Worm (Caenorhabditis elegans): ENCODE data around the gene ppk-3.

The ppk-3 gene

ce11 chrX:13021446-13021845, 46.0 kb upstream of the ppk-3 start (continued):
- TF ChIP-seq B0261.1 (tag; optimal IDR thresholded peaks at IDR 0.05) (no peak), ceh-91 (GFP tag; IDR thresholded peaks at IDR 0.05) (no peak), rec-8 (tag; optimal IDR thresholded peaks at IDR 0.05) (no peak)

DNA sequence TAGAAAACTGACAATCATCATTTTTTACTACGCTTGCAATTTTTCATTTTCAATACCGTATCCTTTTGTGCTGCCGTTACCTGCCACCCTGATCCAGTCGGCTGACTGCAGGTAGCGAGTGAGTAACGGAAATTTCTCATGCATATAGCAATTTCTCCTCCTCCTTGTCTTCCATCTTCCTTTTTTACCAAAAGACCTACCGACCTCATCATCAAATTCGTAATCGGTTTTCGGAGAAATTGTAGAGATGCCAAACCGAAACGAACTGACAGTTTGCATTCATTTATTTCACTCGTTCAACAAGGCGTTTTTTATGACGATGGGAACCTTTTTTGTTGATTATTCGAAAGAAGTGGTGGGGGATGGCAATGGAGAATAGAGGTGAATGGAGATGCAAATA, 40.8 kb upstream of the ppk-3 start:
- TF ChIP-seq aptf-3 (GFP tag; IDR thresholded peaks at IDR 0.05) (no peak), dpl-1 (GFP tag; optimal IDR thresholded peaks at IDR 0.05) (no peak), F49E8.2 (tag; optimal IDR thresholded peaks at IDR 0.05; ENCODE audit: insufficient read depth) (no peak), Y95B8A.8 (GFP tag; IDR thresholded peaks at IDR 0.05) (no peak), nfya-2 (GFP tag; IDR thresholded peaks at IDR 0.05) (no peak), egl-18 (GFP tag; IDR thresholded peaks at IDR 0.05) (no peak), attf-6 (GFP tag; IDR thresholded peaks at IDR 0.05) (no peak), lin-35 (GFP tag; optimal IDR thresholded peaks at IDR 0.05) (no peak), F33H1.4 (GFP tag; IDR thresholded peaks at IDR 0.05) (no peak), rec-8 (tag; optimal IDR thresholded peaks at IDR 0.05) (no peak)

- TF ChIP-seq T07F8.4 (tag; optimal IDR thresholded peaks at IDR 0.05) (no peak), let-526 (GFP tag; IDR thresholded peaks at IDR 0.05) (no peak), nfyb-1 (GFP tag; IDR thresholded peaks at IDR 0.05) (no peak), mes-4 (tag; optimal IDR thresholded peaks at IDR 0.05) (no peak), Y53G8AR.9 (GFP tag; conservative IDR thresholded peaks at IDR 0.05) (no peak), ceh-91 (GFP tag; IDR thresholded peaks at IDR 0.05) (no peak), rcor-1 (GFP tag; IDR thresholded peaks at IDR 0.05) (no peak), lsy-27 (tag; optimal IDR thresholded peaks at IDR 0.05; ENCODE audit: borderline replicate concordance, insufficient read depth) (no peak), ceh-79 (tag; optimal IDR thresholded peaks at IDR 0.05) (no peak), hlh-12 (tag; optimal IDR thresholded peaks at IDR 0.05) (no peak), let-607 (tag; optimal IDR thresholded peaks at IDR 0.05) (no peak), F49E8.2 (tag; optimal IDR thresholded peaks at IDR 0.05; ENCODE audit: insufficient read depth) (no peak), tlf-1 (GFP tag; optimal IDR thresholded peaks at IDR 0.05) (no peak), B0261.1 (tag; optimal IDR thresholded peaks at IDR 0.05) (no peak)
Measured at ce11 chrX:13014341-13014740, 38.9 kb upstream of the ppk-3 start.

DNA sequence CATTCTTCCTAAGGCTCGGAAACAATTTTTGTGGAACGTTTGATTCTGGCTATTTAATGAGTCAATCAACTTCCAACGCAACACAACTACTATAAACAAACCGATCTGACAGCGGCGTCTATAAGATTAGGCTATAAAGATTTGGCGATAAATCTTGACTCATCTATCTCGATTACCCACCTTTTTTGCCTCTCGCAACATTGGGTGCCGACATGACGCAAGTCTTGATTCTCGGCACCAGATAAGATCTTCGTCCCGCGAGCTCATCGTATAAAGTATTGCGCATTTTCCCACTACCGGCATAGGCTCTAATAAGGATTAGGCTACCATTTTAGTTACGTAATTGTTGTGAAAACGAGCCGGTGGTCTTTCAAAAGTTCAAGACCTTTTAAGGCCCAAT, 36.5 kb upstream of the ppk-3 start:
- TF ChIP-seq ztf-18 (tag; optimal IDR thresholded peaks at IDR 0.05) (no peak), die-1 (tag; optimal IDR thresholded peaks at IDR 0.05) (no peak), Y79H2A.3 (GFP tag; conservative IDR thresholded peaks at IDR 0.05) (no peak)

DNA sequence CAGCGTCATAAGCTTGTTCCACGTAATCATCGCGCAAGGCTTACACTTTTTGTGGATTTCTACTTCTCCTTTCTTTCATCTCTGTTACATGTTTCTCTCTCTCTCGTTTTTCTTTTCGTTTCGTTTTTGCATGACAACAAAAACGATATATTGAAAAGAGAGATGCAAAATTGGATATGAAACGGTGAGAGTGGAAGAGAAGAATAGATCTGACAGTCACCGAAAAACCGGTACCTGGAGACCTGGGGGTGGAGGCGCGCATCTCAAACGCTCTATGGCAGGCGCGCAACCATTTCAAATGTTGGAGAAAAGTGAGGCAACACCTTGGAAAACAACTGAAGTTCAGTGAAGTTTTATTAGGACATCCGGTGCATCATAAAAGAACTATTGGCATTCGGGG, 34.2 kb upstream of the ppk-3 start:
- TF ChIP-seq nfyb-1 (GFP tag; IDR thresholded peaks at IDR 0.05): no peak
- no peak for TF ChIP-seq ceh-58 (GFP tag; IDR thresholded peaks at IDR 0.05)
- TF ChIP-seq Y67H2A.10 (GFP tag; conservative IDR thresholded peaks at IDR 0.05): no peak

DNA sequence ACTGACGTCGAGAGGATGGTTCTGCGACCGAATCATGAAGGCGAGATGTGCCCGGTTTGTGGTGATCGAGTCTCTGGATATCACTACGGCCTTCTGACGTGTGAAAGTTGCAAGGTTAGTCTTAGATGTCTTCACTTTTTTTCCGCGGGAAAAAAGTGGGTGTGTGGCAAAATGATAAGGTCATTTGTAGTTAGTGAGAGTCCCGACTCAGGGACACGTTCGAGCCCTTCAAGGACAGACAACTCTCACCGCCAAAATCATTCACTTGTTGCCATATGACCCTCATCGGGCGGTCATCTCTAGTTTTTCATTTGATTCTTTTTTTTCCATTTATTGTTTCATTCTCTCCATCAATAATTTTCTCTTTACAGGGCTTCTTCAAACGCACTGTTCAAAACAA, 33.5 kb upstream of the ppk-3 start:
- TF ChIP-seq attf-3 (GFP tag; conservative IDR thresholded peaks at IDR 0.05): no peak
- no peak for TF ChIP-seq nfyb-1 (GFP tag; IDR thresholded peaks at IDR 0.05)
- no peak for TF ChIP-seq him-1 (tag; optimal IDR thresholded peaks at IDR 0.05)
- TF ChIP-seq F57C9.4 (tag; optimal IDR thresholded peaks at IDR 0.05): no peak
- TF ChIP-seq dpff-1 (tag; optimal IDR thresholded peaks at IDR 0.05): no peak
- no peak for TF ChIP-seq cebp-2 (GFP tag; IDR thresholded peaks at IDR 0.05)
- TF ChIP-seq madf-6 (GFP tag; IDR thresholded peaks at IDR 0.05): no peak
- no peak for TF ChIP-seq Y79H2A.3 (GFP tag; conservative IDR thresholded peaks at IDR 0.05)
- TF ChIP-seq C06A6.2 (GFP tag; conservative IDR thresholded peaks at IDR 0.05): no peak
- no peak for TF ChIP-seq ceh-58 (GFP tag; IDR thresholded peaks at IDR 0.05)
- no peak for TF ChIP-seq lin-26 (GFP tag; IDR thresholded peaks at IDR 0.05)
- no peak for TF ChIP-seq F22D6.2 (tag; optimal IDR thresholded peaks at IDR 0.05)
- TF ChIP-seq F33H1.4 (GFP tag; IDR thresholded peaks at IDR 0.05): no peak
- TF ChIP-seq K12H6.12 (tag; optimal IDR thresholded peaks at IDR 0.05): no peak
- TF ChIP-seq bed-2 (GFP tag; IDR thresholded peaks at IDR 0.05): no peak
- TF ChIP-seq F37B4.10 (GFP tag; IDR thresholded peaks at IDR 0.05): no peak
- TF ChIP-seq fkh-3 (tag; optimal IDR thresholded peaks at IDR 0.05): no peak
- no peak for TF ChIP-seq ccch-3 (GFP tag; optimal IDR thresholded peaks at IDR 0.05)

Measured in whole organism, young adult.